Fruit fly (Drosophila melanogaster): ENCODE data around the gene Ptp61F.

- TF ChIP-seq CG3032 (tag; optimal IDR thresholded peaks at IDR 0.05) (peak; percentile 58), Hr39 (GFP tag; optimal IDR thresholded peaks at IDR 0.05) (peak; percentile 52), CG9139 (GFP tag; optimal IDR thresholded peaks at IDR 0.05) (no peak), CG31627 (GFP tag; optimal IDR thresholded peaks at IDR 0.05) (peak; percentile 58), ss (GFP tag; optimal IDR thresholded peaks at IDR 0.05) (peak in 1 of 2 experiments; percentile 46), Lpt (GFP tag; optimal IDR thresholded peaks at IDR 0.05) (peak; percentile 29), Sox102F (GFP tag; optimal IDR thresholded peaks at IDR 0.05) (no peak), dsx (GFP tag; optimal IDR thresholded peaks at IDR 0.05; ENCODE audit: poor library complexity, severe bottlenecking) (peak; percentile 62), achi (GFP tag; optimal IDR thresholded peaks at IDR 0.05) (no peak), CG34406 (GFP tag; optimal IDR thresholded peaks at IDR 0.05) (peak; percentile 68), CG7368 (GFP tag; optimal IDR thresholded peaks at IDR 0.05) (no peak), Gug (GFP tag; IDR thresholded peaks at IDR 0.05) (peak; percentile 43; the same call in 1 of the 2 replicates)
These were observed 174.9 kb downstream of the Ptp61F start for dm6 chr3L:1300076-1300635.
